Fruit fly (Drosophila melanogaster): ENCODE data around the gene CG17104.

DNA sequence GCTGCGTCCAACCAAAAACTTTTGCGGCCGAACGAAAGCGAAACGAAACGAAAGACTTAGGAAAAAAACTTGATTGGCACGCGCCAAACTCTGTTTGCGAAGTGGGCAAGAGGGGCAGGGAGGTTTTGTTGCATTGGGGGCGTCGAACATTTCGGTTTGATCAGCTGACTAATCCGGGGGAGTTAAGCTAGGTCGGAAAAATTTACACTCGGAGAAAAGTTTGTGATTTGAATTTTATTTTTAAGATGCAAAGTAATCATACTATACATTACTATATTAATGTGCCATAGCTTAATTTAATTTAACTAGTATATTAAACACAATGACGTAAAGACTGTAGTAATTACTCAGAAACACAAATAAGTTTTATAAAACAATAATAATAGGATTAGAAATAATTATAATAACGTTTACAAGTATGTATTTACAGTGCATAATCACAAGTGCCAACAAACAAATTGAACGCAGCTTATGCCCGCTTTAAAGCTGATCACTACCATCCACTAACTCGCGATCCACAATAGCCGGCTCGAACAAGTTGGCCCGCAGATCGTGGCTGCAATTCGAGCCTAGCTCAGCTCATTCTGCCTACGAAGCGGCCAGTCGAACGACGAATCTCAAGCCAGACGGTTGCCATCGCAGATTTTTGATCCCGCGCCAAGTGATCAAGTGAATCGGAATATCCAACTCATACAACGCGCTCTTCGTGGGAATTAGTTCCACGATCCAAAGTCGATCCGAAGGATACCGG, 15.3 kb upstream of the CG17104 start, which contains the start of gene CG31871:
- TF ChIP-seq Abd-B (GFP tag; optimal IDR thresholded peaks at IDR 0.05) = no peak
- TF ChIP-seq pan (optimal IDR thresholded peaks at IDR 0.05) = no peak
- TF ChIP-seq h (GFP tag; optimal IDR thresholded peaks at IDR 0.05) = peak; percentile 69
- TF ChIP-seq Hr78 (GFP tag; optimal IDR thresholded peaks at IDR 0.05) = no peak
- no peak for TF ChIP-seq lola (GFP tag; optimal IDR thresholded peaks at IDR 0.05)
- TF ChIP-seq woc (GFP tag; optimal IDR thresholded peaks at IDR 0.05) = no peak
